Worm (Caenorhabditis elegans) whole organism, mixed stage, embryonic: ENCODE data around the gene C17G10.10.

ENCODE experiments used
- blmp-1 ChIP-seq: fragments of 150-350 bp; optimal IDR thresholded peaks from 2 replicates; lab custom pipeline; 2014; ENCODE audit warnings: missing biosample characterization, missing genetic modification characterization
- ceh-43 ChIP-seq: fragments of 200-800 bp; sonication (Bioruptor generic); optimal IDR thresholded peaks from 2 replicates; lab custom pipeline; 2018; ENCODE audit warnings: mild to moderate bottlenecking, missing genetic modification characterization, moderate library complexity, missing compliant biosample characterization
- ces-1 ChIP-seq: fragments of 150-350 bp; optimal IDR thresholded peaks from 2 replicates; lab custom pipeline; 2014; ENCODE audit warnings: missing biosample characterization, missing genetic modification reagents, missing genetic modification characterization
- cnd-1 ChIP-seq: fragments of 200-800 bp; sonication (Bioruptor generic); optimal IDR thresholded peaks from 2 replicates; lab custom pipeline; 2018; ENCODE audit warnings: mild to moderate bottlenecking, missing genetic modification characterization, missing compliant biosample characterization
- drap-1 ChIP-seq: fragments of 200-800 bp; sonication (Bioruptor generic); optimal IDR thresholded peaks from 3 replicates; lab custom pipeline; 2018; ENCODE audit warnings: mild to moderate bottlenecking, missing genetic modification characterization, missing compliant biosample characterization
- elt-3 ChIP-seq: fragments of 150-350 bp; optimal IDR thresholded peaks from 2 replicates; lab custom pipeline; 2014; ENCODE audit warnings: missing biosample characterization, missing genetic modification characterization
- lin-13 ChIP-seq: fragments of 150-350 bp; optimal IDR thresholded peaks from 2 replicates; lab custom pipeline; 2014; ENCODE audit warnings: missing biosample characterization, missing genetic modification characterization
- mab-5 ChIP-seq: fragments of 150-350 bp; optimal IDR thresholded peaks from 2 replicates; lab custom pipeline; 2014; ENCODE audit warnings: missing biosample characterization, missing genetic modification characterization
- nhr-12 ChIP-seq: fragments of 150-350 bp; optimal IDR thresholded peaks from 2 replicates; lab custom pipeline; 2014; ENCODE audit warnings: missing biosample characterization, missing genetic modification characterization
- nhr-28 ChIP-seq: fragments of 150-350 bp; optimal IDR thresholded peaks from 2 replicates; lab custom pipeline; 2014; ENCODE audit warnings: missing biosample characterization, missing genetic modification characterization
- snpc-4 ChIP-seq: fragments of 150-350 bp; optimal IDR thresholded peaks from 2 replicates; lab custom pipeline; 2014; ENCODE audit warnings: missing biosample characterization, missing genetic modification characterization
- unc-120 ChIP-seq: sonication (generic microtip); optimal IDR thresholded peaks from 2 replicates; lab custom pipeline; 2017; ENCODE audit warnings: missing genetic modification characterization, missing compliant biosample characterization; ENCODE audit not compliant: poor library complexity, severe bottlenecking
- unc-39 ChIP-seq: fragments of 150-350 bp; optimal IDR thresholded peaks from 2 replicates; lab custom pipeline; 2014; ENCODE audit warnings: missing biosample characterization, missing genetic modification characterization
- unc-62 ChIP-seq: fragments of 150-350 bp; optimal IDR thresholded peaks from 2 replicates; lab custom pipeline; 2014; ENCODE audit warnings: missing biosample characterization, missing genetic modification reagents, missing genetic modification characterization

ce11 chrII:5633453-5633852, 34.3 kb upstream of the C17G10.10 start:
- no peak for TF ChIP-seq mab-5
- no peak for TF ChIP-seq ceh-43 (GFP tag; lab: Kevin White, UChicago)
- no peak for TF ChIP-seq unc-62 (GFP tag; lab: Kevin White, UChicago)
- TF ChIP-seq cnd-1 = no peak
- TF ChIP-seq ces-1 = no peak
- TF ChIP-seq elt-3 (tag; lab: Kevin White, UChicago) = no peak
- no peak for TF ChIP-seq nhr-12 (tag; lab: Kevin White, UChicago)
- TF ChIP-seq unc-120 (tag; lab: Kevin White, UChicago) = no peak
- no peak for TF ChIP-seq blmp-1
- no peak for TF ChIP-seq drap-1 (GFP tag; lab: Kevin White, UChicago)
- TF ChIP-seq snpc-4 (tag; lab: Kevin White, UChicago) = no peak
- TF ChIP-seq lin-13 = no peak
- no peak for TF ChIP-seq unc-39 (tag; lab: Kevin White, UChicago)
- no peak for TF ChIP-seq nhr-28 (tag; lab: Kevin White, UChicago)
